Fruit fly (Drosophila melanogaster) whole organism, embryonic: ENCODE measurements around the gene CG12522.
A peak's percentile ranks its signal among the peaks of the same experiment; 100 is the strongest.

Experiments used
- Adf1 ChIP-seq: fragments of 200-800 bp; sonication (Bioruptor generic); IDR thresholded peaks from 2 replicates; pipeline ENCODE4 v1.3.6; 2022; ENCODE audit warnings: missing biosample characterization, missing genetic modification characterization
- Blimp-1 ChIP-seq: fragments of 200-800 bp; sonication (Bioruptor generic); optimal IDR thresholded peaks from 3 replicates; lab custom pipeline; 2018; ENCODE audit warnings: missing biosample characterization, missing genetic modification characterization, mild to moderate bottlenecking, moderate library complexity, missing genetic modification reagents
- CG10321 ChIP-seq: fragments of 200-800 bp; sonication (Bioruptor generic); IDR thresholded peaks from 2 replicates; pipeline ENCODE4 v1.3.6; 2022; ENCODE audit warnings: missing biosample characterization, missing genetic modification characterization
- CG12071 ChIP-seq: fragments of 200-800 bp; sonication (Bioruptor generic); optimal IDR thresholded peaks from 3 replicates; lab custom pipeline; 2018; ENCODE audit warnings: missing biosample characterization, mild to moderate bottlenecking, missing genetic modification characterization
- CG14710 ChIP-seq: fragments of 200-800 bp; sonication (Bioruptor generic); optimal IDR thresholded peaks from 3 replicates; lab custom pipeline; 2019; ENCODE audit warnings: missing biosample characterization, mild to moderate bottlenecking, missing genetic modification characterization, moderate library complexity
- CG15073 ChIP-seq: fragments of 200-800 bp; sonication (Bioruptor generic); optimal IDR thresholded peaks from 2 replicates; lab custom pipeline; 2016; ENCODE audit warnings: missing biosample characterization, missing genetic modification characterization
- CG1792 ChIP-seq: fragments of 200-800 bp; sonication (Bioruptor generic); optimal IDR thresholded peaks from 2 replicates; lab custom pipeline; 2016; ENCODE audit warnings: missing biosample characterization, missing genetic modification characterization
- CG1832 ChIP-seq: fragments of 200-800 bp; sonication (Bioruptor generic); optimal IDR thresholded peaks from 2 replicates; lab custom pipeline; 2017; ENCODE audit warnings: missing biosample characterization, mild to moderate bottlenecking, missing genetic modification characterization, inconsistent platforms
- CG2889 ChIP-seq: fragments of 200-800 bp; sonication (Bioruptor generic); IDR thresholded peaks from 3 replicates; pipeline ENCODE4 v1.3.6; 2022; ENCODE audit warnings: missing biosample characterization, missing genetic modification characterization
- CG30020 ChIP-seq: fragments of 200-800 bp; optimal IDR thresholded peaks from 2 replicates; lab custom pipeline; 2019; ENCODE audit warnings: missing biosample characterization, mild to moderate bottlenecking, missing genetic modification characterization, moderate library complexity
- CG30403 ChIP-seq: fragments of 200-800 bp; sonication (Bioruptor generic); optimal IDR thresholded peaks from 3 replicates; lab custom pipeline; 2016; ENCODE audit warnings: missing biosample characterization, missing genetic modification characterization
- CG31365 ChIP-seq: fragments of 200-800 bp; sonication (Bioruptor generic); optimal IDR thresholded peaks from 2 replicates; lab custom pipeline; 2018; ENCODE audit warnings: missing biosample characterization, mild to moderate bottlenecking, missing genetic modification characterization
- CG33213 ChIP-seq: fragments of 200-800 bp; sonication (Bioruptor generic); optimal IDR thresholded peaks from 3 replicates; lab custom pipeline; 2016; ENCODE audit warnings: missing biosample characterization, missing genetic modification characterization
- CG4328 ChIP-seq: fragments of 200-800 bp; sonication (Bioruptor generic); optimal IDR thresholded peaks from 3 replicates; lab custom pipeline; 2017; ENCODE audit warnings: missing biosample characterization, missing genetic modification reagents, missing genetic modification characterization
- CG6272 ChIP-seq: fragments of 200-800 bp; sonication (Bioruptor generic); IDR thresholded peaks from 2 replicates; pipeline ENCODE4 v1.3.6; 2022; ENCODE audit warnings: missing biosample characterization, missing genetic modification characterization
- CG8089 ChIP-seq: fragments of 200-800 bp; sonication (Bioruptor generic); optimal IDR thresholded peaks from 3 replicates; lab custom pipeline; 2016; ENCODE audit warnings: missing biosample characterization, missing genetic modification characterization
- CG8765 ChIP-seq: fragments of 200-800 bp; sonication (Bioruptor generic); IDR thresholded peaks from 2 replicates; pipeline ENCODE4 v1.3.6; 2022; ENCODE audit warnings: missing biosample characterization, missing genetic modification characterization
- CG9609 ChIP-seq: fragments of 200-800 bp; sonication (Bioruptor generic); optimal IDR thresholded peaks from 3 replicates; lab custom pipeline; 2016; ENCODE audit warnings: missing biosample characterization, missing genetic modification characterization
- Dp ChIP-seq: fragments of 200-800 bp; sonication (Bioruptor generic); optimal IDR thresholded peaks from 2 replicates; lab custom pipeline; 2018; ENCODE audit warnings: missing biosample characterization, mild to moderate bottlenecking, missing genetic modification characterization, moderate library complexity
- Drgx ChIP-seq: fragments of 200-800 bp; sonication (Bioruptor generic); IDR thresholded peaks from 2 replicates; pipeline ENCODE4 v1.3.6; 2022; ENCODE audit warnings: missing biosample characterization, missing genetic modification characterization
- E2f1 ChIP-seq: fragments of 200-800 bp; sonication (Bioruptor generic); IDR thresholded peaks from 2 replicates; pipeline ENCODE4 v1.3.6; 2022; ENCODE audit warnings: missing biosample characterization, missing genetic modification characterization
- Ets97D ChIP-seq: fragments of 200-800 bp; sonication (Bioruptor generic); optimal IDR thresholded peaks from 3 replicates; lab custom pipeline; 2016; ENCODE audit warnings: missing biosample characterization, missing genetic modification characterization
- Hr39 ChIP-seq: fragments of >200 bp; optimal IDR thresholded peaks from 2 replicates; lab custom pipeline; 2017
- Hr78 ChIP-seq, 2 experiments: fragments of 200-800 bp in 1 of 2; fragments of >200 bp in 1 of 2; sonication (Bioruptor generic) in 1 of 2; optimal IDR thresholded peaks; 2 replicates each; lab custom pipeline; 2017 to 2019; ENCODE audit warnings: missing biosample characterization in 2 of 2, missing genetic modification characterization in 2 of 2, mild to moderate bottlenecking in 1 of 2, moderate library complexity in 1 of 2
- Oli ChIP-seq: fragments of 200-800 bp; sonication (Bioruptor generic); optimal IDR thresholded peaks from 2 replicates; lab custom pipeline; 2018; ENCODE audit warnings: missing biosample characterization, mild to moderate bottlenecking, missing genetic modification characterization, moderate library complexity
- Side ChIP-seq: fragments of 200-800 bp; sonication (Bioruptor generic); optimal IDR thresholded peaks from 2 replicates; lab custom pipeline; 2016; ENCODE audit warnings: missing biosample characterization, missing genetic modification characterization
- abd-A ChIP-seq: fragments of 200-800 bp; sonication (Bioruptor generic); optimal IDR thresholded peaks from 3 replicates; lab custom pipeline; 2019; ENCODE audit warnings: missing biosample characterization, mild to moderate bottlenecking, missing genetic modification characterization, moderate library complexity
- br ChIP-seq: fragments of >200 bp; optimal IDR thresholded peaks from 2 replicates; lab custom pipeline; 2017
- btn ChIP-seq: fragments of 200-800 bp; sonication (Bioruptor generic); optimal IDR thresholded peaks from 2 replicates; lab custom pipeline; 2016; ENCODE audit warnings: missing biosample characterization, missing genetic modification characterization
- cato ChIP-seq: fragments of 200-800 bp; sonication (Bioruptor generic); optimal IDR thresholded peaks from 2 replicates; lab custom pipeline; 2016; ENCODE audit warnings: missing biosample characterization, missing genetic modification characterization, borderline replicate concordance
- dm ChIP-seq: fragments of 200-800 bp; sonication (Bioruptor generic); optimal IDR thresholded peaks from 3 replicates; lab custom pipeline; 2016; ENCODE audit warnings: missing biosample characterization, missing genetic modification characterization
- dmrt99B ChIP-seq: fragments of 200-800 bp; sonication (Bioruptor generic); optimal IDR thresholded peaks from 2 replicates; lab custom pipeline; 2018; ENCODE audit warnings: missing biosample characterization, mild to moderate bottlenecking, missing genetic modification characterization, moderate library complexity
- dysf ChIP-seq: fragments of 200-800 bp; sonication (Bioruptor generic); IDR thresholded peaks from 3 replicates; pipeline ENCODE4 v1.3.6; 2022; ENCODE audit warnings: missing biosample characterization, missing genetic modification characterization
- gcm ChIP-seq: fragments of 200-800 bp; sonication (Bioruptor generic); optimal IDR thresholded peaks from 2 replicates; lab custom pipeline; 2019; ENCODE audit warnings: missing biosample characterization, mild to moderate bottlenecking, missing genetic modification characterization, moderate library complexity
- gfzf ChIP-seq: fragments of 200-800 bp; sonication (Bioruptor generic); optimal IDR thresholded peaks from 2 replicates; lab custom pipeline; 2016; ENCODE audit warnings: missing biosample characterization, mild to moderate bottlenecking, missing genetic modification characterization, moderate library complexity
- ham ChIP-seq: fragments of 200-800 bp; sonication (Bioruptor generic); IDR thresholded peaks from 2 replicates; pipeline ENCODE4 v1.3.6; 2022; ENCODE audit warnings: missing biosample characterization, missing genetic modification characterization
- her ChIP-seq: fragments of 200-800 bp; sonication (Bioruptor generic); optimal IDR thresholded peaks from 2 replicates; lab custom pipeline; 2016; ENCODE audit warnings: missing biosample characterization, missing genetic modification characterization
- kni ChIP-seq: fragments of 200-800 bp; sonication (Bioruptor generic); optimal IDR thresholded peaks from 3 replicates; lab custom pipeline; 2017; ENCODE audit warnings: mild to moderate bottlenecking, missing biosample characterization, missing genetic modification reagents, missing genetic modification characterization
- lbe ChIP-seq: fragments of 200-800 bp; sonication (Bioruptor generic); optimal IDR thresholded peaks from 2 replicates; lab custom pipeline; 2016; ENCODE audit warnings: missing biosample characterization, mild to moderate bottlenecking, missing genetic modification characterization
- pho ChIP-seq: fragments of 200-800 bp; sonication (Bioruptor generic); optimal IDR thresholded peaks from 2 replicates; lab custom pipeline; 2016; ENCODE audit warnings: missing biosample characterization, missing genetic modification characterization
- pros ChIP-seq: fragments of 200-800 bp; sonication (Bioruptor generic); optimal IDR thresholded peaks from 3 replicates; lab custom pipeline; 2019; ENCODE audit warnings: missing biosample characterization, mild to moderate bottlenecking, missing genetic modification characterization, moderate library complexity
- run ChIP-seq: fragments of 200-800 bp; sonication (Bioruptor generic); optimal IDR thresholded peaks from 3 replicates; lab custom pipeline; 2018; ENCODE audit warnings: missing biosample characterization, mild to moderate bottlenecking, missing genetic modification characterization
- slp2 ChIP-seq: fragments of 200-800 bp; sonication (Bioruptor generic); optimal IDR thresholded peaks from 2 replicates; lab custom pipeline; 2016; ENCODE audit warnings: missing biosample characterization, missing genetic modification characterization
- vvl ChIP-seq: fragments of 200-800 bp; sonication (Bioruptor generic); IDR thresholded peaks from 2 replicates; pipeline ENCODE4 v1.3.6; 2022; ENCODE audit warnings: missing biosample characterization, missing genetic modification characterization
- yki ChIP-seq: fragments of >200 bp; optimal IDR thresholded peaks from 3 replicates; lab custom pipeline; 2018

CG12522 gene

DNA sequence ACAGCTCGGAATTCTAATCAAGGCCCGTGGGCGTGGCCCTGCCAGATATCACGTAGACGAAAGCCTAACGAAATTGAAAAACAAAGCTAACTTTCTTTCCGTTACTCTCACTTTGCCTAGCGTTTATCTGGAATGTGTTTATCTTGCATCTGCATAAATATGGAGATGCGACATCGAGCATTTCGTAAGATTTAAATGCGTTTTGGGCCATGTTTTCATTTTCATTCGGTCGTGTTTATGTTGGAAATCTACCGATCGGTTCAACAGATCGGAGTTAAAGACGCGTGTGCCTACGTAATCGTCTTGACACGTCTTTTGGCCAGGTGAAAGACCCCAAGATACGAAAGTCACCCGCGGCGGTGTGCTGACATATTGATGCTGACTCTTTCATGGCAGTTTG is 39.6 kb downstream of the CG12522 start (continued):
- TF ChIP-seq CG12071 (GFP tag; lab: Kevin White, UChicago), result no peak
- TF ChIP-seq Ets97D, result no peak
- TF ChIP-seq Adf1, result no peak
- no peak for TF ChIP-seq CG14710 (tag; lab: Kevin White, UChicago)
- TF ChIP-seq Hr78 (GFP tag; optimal IDR thresholded peaks at IDR 0.05; lab: Kevin White, UChicago), result peak in 1 of 2 experiments; percentile 14
- TF ChIP-seq CG1832, result no peak
- TF ChIP-seq vvl (GFP tag; lab: Robert Waterston, UW), result peak; percentile 75; the same call in 1 of the 2 replicates
- TF ChIP-seq CG31365 (tag; lab: Kevin White, UChicago), result no peak
- TF ChIP-seq CG15073 (GFP tag; lab: Kevin White, UChicago), result no peak
- no peak for TF ChIP-seq ham
- TF ChIP-seq lbe, result no peak
- TF ChIP-seq E2f1 (GFP tag; lab: Robert Waterston, UW), result no peak
- TF ChIP-seq Hr39 (lab: Kevin White, UChicago), result no peak
- TF ChIP-seq CG2889 (GFP tag; lab: Robert Waterston, UW), result no peak
- TF ChIP-seq yki (lab: Kevin White, UChicago), result no peak
- no peak for TF ChIP-seq pho
- no peak for TF ChIP-seq CG30403 (GFP tag; lab: Kevin White, UChicago)
- TF ChIP-seq CG33213, result no peak
- TF ChIP-seq Oli (tag; lab: Kevin White, UChicago), result no peak
- TF ChIP-seq CG6272, result no peak
- TF ChIP-seq Blimp-1, result peak; percentile 99
- no peak for TF ChIP-seq Drgx
- no peak for TF ChIP-seq dm (GFP tag; lab: Kevin White, UChicago)
- peak; percentile 96 for TF ChIP-seq pros
- no peak for TF ChIP-seq cato (GFP tag; lab: Kevin White, UChicago)
- TF ChIP-seq gcm (GFP tag; lab: Kevin White, UChicago), result no peak
- TF ChIP-seq dmrt99B (tag; lab: Kevin White, UChicago), result no peak
- TF ChIP-seq br (lab: Kevin White, UChicago), result no peak
- no peak for TF ChIP-seq CG9609 (GFP tag; lab: Kevin White, UChicago)
- TF ChIP-seq CG8089 (GFP tag; lab: Kevin White, UChicago), result no peak
- TF ChIP-seq her (GFP tag; lab: Kevin White, UChicago), result no peak
- TF ChIP-seq CG1792 (GFP tag; lab: Kevin White, UChicago), result no peak
- no peak for TF ChIP-seq dysf (GFP tag; lab: Robert Waterston, UW)
- TF ChIP-seq CG30020, result no peak
- no peak for TF ChIP-seq Side (GFP tag; lab: Kevin White, UChicago)
- TF ChIP-seq slp2 (GFP tag; lab: Kevin White, UChicago), result no peak
- TF ChIP-seq btn (GFP tag; lab: Kevin White, UChicago), result no peak
- no peak for TF ChIP-seq CG10321 (GFP tag; lab: Robert Waterston, UW)
- TF ChIP-seq abd-A (tag; lab: Kevin White, UChicago), result peak; percentile 76
- no peak for TF ChIP-seq run (tag; lab: Kevin White, UChicago)
- no peak for TF ChIP-seq Dp (GFP tag; lab: Kevin White, UChicago)
- TF ChIP-seq kni (GFP tag; lab: Kevin White, UChicago), result peak; percentile 85
- TF ChIP-seq CG8765, result no peak
- no peak for TF ChIP-seq gfzf
- TF ChIP-seq CG4328 (GFP tag; lab: Kevin White, UChicago), result no peak
